Fruit fly (Drosophila melanogaster) whole organism, embryonic: Measurements from ENCODE around the gene CG43165.

Experiments used
- Ada2b ChIP-seq: fragments of 200-800 bp; sonication (Bioruptor generic); IDR thresholded peaks from 2 replicates; pipeline ENCODE4 v1.3.6; 2022; ENCODE audit warnings: missing biosample characterization, missing genetic modification characterization
- Adf1 ChIP-seq: fragments of 200-800 bp; sonication (Bioruptor generic); IDR thresholded peaks from 2 replicates; pipeline ENCODE4 v1.3.6; 2022; ENCODE audit warnings: missing biosample characterization, missing genetic modification characterization
- BtbVII ChIP-seq: fragments of 200-800 bp; sonication (Bioruptor generic); optimal IDR thresholded peaks from 3 replicates; lab custom pipeline; 2017; ENCODE audit warnings: missing biosample characterization, mild to moderate bottlenecking, missing genetic modification characterization
- CG10267 ChIP-seq: fragments of 200-800 bp; sonication (Bioruptor generic); optimal IDR thresholded peaks from 2 replicates; lab custom pipeline; 2018; ENCODE audit warnings: missing biosample characterization, mild to moderate bottlenecking, missing genetic modification characterization, moderate library complexity
- CG11696 ChIP-seq: fragments of 200-800 bp; sonication (Bioruptor generic); IDR thresholded peaks from 2 replicates; pipeline ENCODE4 v1.3.6; 2022; ENCODE audit warnings: missing biosample characterization, missing genetic modification characterization
- CG12219 ChIP-seq: fragments of 200-800 bp; sonication (Bioruptor generic); optimal IDR thresholded peaks from 3 replicates; lab custom pipeline; 2018; ENCODE audit warnings: missing biosample characterization, mild to moderate bottlenecking, missing genetic modification characterization
- CG12299 ChIP-seq: fragments of 200-800 bp; sonication (Bioruptor generic); optimal IDR thresholded peaks from 2 replicates; lab custom pipeline; 2018; ENCODE audit warnings: missing biosample characterization, mild to moderate bottlenecking, missing genetic modification characterization
- CG12769 ChIP-seq: fragments of 200-800 bp; sonication (Bioruptor generic); optimal IDR thresholded peaks from 2 replicates; lab custom pipeline; 2019; ENCODE audit warnings: missing biosample characterization, mild to moderate bottlenecking, missing genetic modification characterization, moderate library complexity
- CG13894 ChIP-seq: fragments of 200-800 bp; sonication (Bioruptor generic); optimal IDR thresholded peaks from 3 replicates; lab custom pipeline; 2018; ENCODE audit warnings: missing biosample characterization, mild to moderate bottlenecking, missing genetic modification characterization, moderate library complexity
- CG15601 ChIP-seq: fragments of 200-800 bp; sonication (Bioruptor generic); optimal IDR thresholded peaks from 3 replicates; lab custom pipeline; 2019; ENCODE audit warnings: missing biosample characterization, mild to moderate bottlenecking, missing genetic modification characterization, moderate library complexity
- CG17359 ChIP-seq: fragments of 200-800 bp; sonication (Bioruptor generic); optimal IDR thresholded peaks from 3 replicates; lab custom pipeline; 2018; ENCODE audit warnings: missing biosample characterization, mild to moderate bottlenecking, missing genetic modification characterization, moderate library complexity
- CG1792 ChIP-seq: fragments of 200-800 bp; sonication (Bioruptor generic); optimal IDR thresholded peaks from 2 replicates; lab custom pipeline; 2016; ENCODE audit warnings: missing biosample characterization, missing genetic modification characterization
- CG32772 ChIP-seq: fragments of 200-800 bp; sonication (Bioruptor generic); IDR thresholded peaks from 2 replicates; pipeline ENCODE4 v1.3.6; 2022; ENCODE audit warnings: missing biosample characterization, missing genetic modification characterization
- CG4360 ChIP-seq: fragments of 200-800 bp; sonication (Bioruptor generic); IDR thresholded peaks from 2 replicates; pipeline ENCODE4 v1.3.6; 2022; ENCODE audit warnings: missing biosample characterization, missing genetic modification characterization
- CG9437 ChIP-seq: fragments of 200-800 bp; sonication (Bioruptor generic); optimal IDR thresholded peaks from 2 replicates; lab custom pipeline; 2018; ENCODE audit warnings: missing biosample characterization, mild to moderate bottlenecking, missing genetic modification characterization
- CG9797 ChIP-seq: fragments of 200-800 bp; sonication (Bioruptor generic); optimal IDR thresholded peaks from 3 replicates; lab custom pipeline; 2018; ENCODE audit warnings: missing biosample characterization, mild to moderate bottlenecking, missing genetic modification characterization
- CG9876 ChIP-seq: fragments of 200-800 bp; sonication (Bioruptor generic); optimal IDR thresholded peaks from 2 replicates; lab custom pipeline; 2016; ENCODE audit warnings: missing biosample characterization, missing genetic modification characterization
- CG9932 ChIP-seq: fragments of 200-800 bp; sonication (Bioruptor generic); IDR thresholded peaks from 2 replicates; pipeline ENCODE4 v1.3.6; 2022; ENCODE audit warnings: missing biosample characterization, missing genetic modification characterization
- D ChIP-seq, 2 experiments: fragments of 200-800 bp in 1 of 2; fragments of >200 bp in 1 of 2; sonication (Bioruptor generic) in 1 of 2; optimal IDR thresholded peaks; 2 replicates in 1 of 2; 3 replicates in 1 of 2; lab custom pipeline; 2017; ENCODE audit warnings: mild to moderate bottlenecking in 1 of 2, missing biosample characterization in 1 of 2, missing genetic modification characterization in 1 of 2, missing genetic modification reagents in 1 of 2
- ERR ChIP-seq: fragments of 200-800 bp; sonication (Bioruptor generic); optimal IDR thresholded peaks from 2 replicates; lab custom pipeline; 2016; ENCODE audit warnings: missing biosample characterization, missing genetic modification characterization
- H2.0 ChIP-seq: fragments of 200-800 bp; sonication (Bioruptor generic); IDR thresholded peaks from 2 replicates; pipeline ENCODE4 v1.3.6; 2022; ENCODE audit warnings: missing biosample characterization, missing genetic modification characterization
- Hmx ChIP-seq: fragments of 200-800 bp; sonication (Bioruptor generic); optimal IDR thresholded peaks from 2 replicates; lab custom pipeline; 2016; ENCODE audit warnings: missing biosample characterization, missing genetic modification characterization
- Hr3 ChIP-seq: fragments of 200-800 bp; sonication (Bioruptor generic); optimal IDR thresholded peaks from 3 replicates; lab custom pipeline; 2016; ENCODE audit warnings: missing biosample characterization, missing genetic modification characterization
- Med ChIP-seq: fragments of 200-800 bp; sonication (Bioruptor generic); peaks from one replicate; lab custom pipeline; 2016; ENCODE audit warnings: missing biosample characterization, missing genetic modification characterization, mild to moderate bottlenecking, inconsistent platforms, moderate library complexity
- Mrtf ChIP-seq: fragments of 200-800 bp; sonication (Bioruptor generic); IDR thresholded peaks from 3 replicates; pipeline ENCODE4 v1.3.6; 2022; ENCODE audit warnings: missing biosample characterization, missing genetic modification characterization
- NK7.1 ChIP-seq: fragments of 200-800 bp; sonication (Bioruptor generic); optimal IDR thresholded peaks from 3 replicates; lab custom pipeline; 2016; ENCODE audit warnings: missing biosample characterization, missing genetic modification characterization
- Nf-YC ChIP-seq: fragments of 200-800 bp; optimal IDR thresholded peaks from 3 replicates; lab custom pipeline; 2019; ENCODE audit warnings: missing biosample characterization, mild to moderate bottlenecking, missing genetic modification characterization, moderate library complexity
- Sox102F ChIP-seq: fragments of 200-800 bp; sonication (Bioruptor generic); optimal IDR thresholded peaks from 2 replicates; lab custom pipeline; 2018; ENCODE audit warnings: missing biosample characterization, mild to moderate bottlenecking, missing genetic modification characterization, moderate library complexity
- bigmax ChIP-seq: fragments of 200-800 bp; sonication (Bioruptor generic); optimal IDR thresholded peaks from 2 replicates; lab custom pipeline; 2018; ENCODE audit warnings: missing biosample characterization, mild to moderate bottlenecking, missing genetic modification characterization
- bsh ChIP-seq, 2 experiments: fragments of 200-800 bp; sonication (Bioruptor generic); optimal IDR thresholded peaks; 2 replicates each; lab custom pipeline; 2017 to 2018; ENCODE audit warnings: mild to moderate bottlenecking in 2 of 2, missing biosample characterization in 2 of 2, missing genetic modification characterization in 2 of 2, moderate library complexity in 1 of 2
- crc ChIP-seq: fragments of 200-800 bp; sonication (Bioruptor generic); optimal IDR thresholded peaks from 2 replicates; lab custom pipeline; 2016; ENCODE audit warnings: missing biosample characterization, missing genetic modification characterization
- dan ChIP-seq: fragments of 200-800 bp; sonication (Bioruptor generic); IDR thresholded peaks from 2 replicates; pipeline ENCODE4 v1.3.6; 2022; ENCODE audit warnings: missing biosample characterization, missing genetic modification characterization
- en ChIP-seq: fragments of 200-800 bp; sonication (Bioruptor generic); optimal IDR thresholded peaks from 2 replicates; lab custom pipeline; 2016; ENCODE audit warnings: missing biosample characterization, missing genetic modification characterization
- exex ChIP-seq: fragments of 200-800 bp; sonication (Bioruptor generic); optimal IDR thresholded peaks from 4 replicates; lab custom pipeline; 2018; ENCODE audit warnings: missing biosample characterization, mild to moderate bottlenecking, missing genetic modification characterization, moderate library complexity
- grau ChIP-seq: fragments of 200-800 bp; optimal IDR thresholded peaks from 3 replicates; lab custom pipeline; 2019; ENCODE audit warnings: missing biosample characterization, mild to moderate bottlenecking, missing genetic modification characterization, moderate library complexity
- gt ChIP-seq: fragments of 200-800 bp; sonication (Bioruptor generic); IDR thresholded peaks from 2 replicates; pipeline ENCODE4 v1.3.6; 2022; ENCODE audit warnings: missing biosample characterization, missing genetic modification characterization
- hth ChIP-seq: fragments of >200 bp; optimal IDR thresholded peaks from 2 replicates; lab custom pipeline; 2017; ENCODE audit warnings: inconsistent platforms
- lbe ChIP-seq: fragments of 200-800 bp; sonication (Bioruptor generic); optimal IDR thresholded peaks from 2 replicates; lab custom pipeline; 2016; ENCODE audit warnings: missing biosample characterization, mild to moderate bottlenecking, missing genetic modification characterization
- lmd ChIP-seq: fragments of 200-800 bp; sonication (Bioruptor generic); IDR thresholded peaks from 2 replicates; pipeline ENCODE4 v1.3.6; 2022; ENCODE audit warnings: missing biosample characterization, missing genetic modification characterization
- lola ChIP-seq, 3 experiments: fragments of >200 bp in 2 of 3; fragments of 200-800 bp in 1 of 3; sonication (Bioruptor generic) in 1 of 3; optimal IDR thresholded peaks; 2 replicates each; lab custom pipeline; 2017 to 2019; ENCODE audit warnings: missing biosample characterization in 3 of 3, missing genetic modification characterization in 3 of 3, mild to moderate bottlenecking in 1 of 3, moderate library complexity in 1 of 3
- maf-S ChIP-seq: fragments of 200-800 bp; sonication (Bioruptor generic); optimal IDR thresholded peaks from 2 replicates; lab custom pipeline; 2016; ENCODE audit warnings: missing biosample characterization, missing genetic modification characterization
- mirr ChIP-seq: fragments of 200-800 bp; sonication (Bioruptor generic); optimal IDR thresholded peaks from 3 replicates; lab custom pipeline; 2018; ENCODE audit warnings: missing biosample characterization, mild to moderate bottlenecking, missing genetic modification characterization
- nau ChIP-seq: fragments of 200-800 bp; sonication (Bioruptor generic); optimal IDR thresholded peaks from 3 replicates; lab custom pipeline; 2017; ENCODE audit warnings: missing biosample characterization, mild to moderate bottlenecking, missing genetic modification characterization, missing genetic modification reagents
- oc ChIP-seq: fragments of 200-800 bp; sonication (Bioruptor generic); optimal IDR thresholded peaks from 2 replicates; lab custom pipeline; 2018; ENCODE audit warnings: missing biosample characterization, mild to moderate bottlenecking, missing genetic modification characterization, moderate library complexity
- pho ChIP-seq: fragments of 200-800 bp; sonication (Bioruptor generic); optimal IDR thresholded peaks from 2 replicates; lab custom pipeline; 2016; ENCODE audit warnings: missing biosample characterization, missing genetic modification characterization
- run ChIP-seq: fragments of 200-800 bp; sonication (Bioruptor generic); optimal IDR thresholded peaks from 3 replicates; lab custom pipeline; 2018; ENCODE audit warnings: missing biosample characterization, mild to moderate bottlenecking, missing genetic modification characterization
- salm ChIP-seq: fragments of 200-800 bp; sonication (Bioruptor generic); optimal IDR thresholded peaks from 2 replicates; lab custom pipeline; 2018; ENCODE audit warnings: missing biosample characterization, mild to moderate bottlenecking, missing genetic modification characterization
- sqz ChIP-seq: fragments of 200-800 bp; sonication (Bioruptor generic); optimal IDR thresholded peaks from 3 replicates; lab custom pipeline; 2018; ENCODE audit warnings: missing biosample characterization, mild to moderate bottlenecking, missing genetic modification characterization
- tll ChIP-seq, 2 experiments: fragments of 200-800 bp in 1 of 2; fragments of >200 bp in 1 of 2; sonication (Bioruptor generic) in 1 of 2; optimal IDR thresholded peaks; 2 replicates each; lab custom pipeline; 2017 to 2019; ENCODE audit warnings: missing biosample characterization in 2 of 2, missing genetic modification characterization in 2 of 2, mild to moderate bottlenecking in 1 of 2, moderate library complexity in 1 of 2
- zfh1 ChIP-seq: fragments of 200-800 bp; sonication (Bioruptor generic); IDR thresholded peaks from 3 replicates; pipeline ENCODE4 v1.3.6; 2022; ENCODE audit warnings: missing biosample characterization, missing genetic modification characterization

The CG43165 gene

DNA sequence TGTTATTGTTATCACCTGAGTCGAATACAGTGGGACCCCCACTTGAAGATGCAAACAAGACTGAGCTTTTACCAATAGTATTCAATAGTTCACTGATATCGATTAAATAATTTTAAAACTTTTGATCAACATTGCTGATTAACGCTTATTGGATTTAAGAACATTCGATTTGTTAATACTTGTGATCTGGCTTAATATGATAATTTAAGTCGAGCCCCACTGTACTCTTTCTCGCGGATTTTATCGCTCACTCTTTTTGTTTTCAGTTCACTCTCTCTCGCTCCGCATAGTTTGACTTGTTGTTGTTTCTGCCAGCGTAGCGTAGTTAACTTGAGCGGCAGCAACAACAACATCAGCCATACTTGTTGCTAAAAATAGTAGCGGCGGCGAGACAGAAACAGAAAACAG is 39.1 kb downstream of the CG43165 start (continued):
- TF ChIP-seq lbe (GFP tag; lab: Kevin White, UChicago), result peak; percentile 98
- TF ChIP-seq Mrtf (GFP tag; lab: Robert Waterston, UW), result peak; percentile 97
- peak in 1 of 3 experiments; percentile 95 for TF ChIP-seq lola (GFP tag; optimal IDR thresholded peaks at IDR 0.05; lab: Kevin White, UChicago)
- TF ChIP-seq Nf-YC (tag; lab: Kevin White, UChicago), result peak; percentile 92
- peak; percentile 99 for TF ChIP-seq mirr (GFP tag; lab: Kevin White, UChicago)
- TF ChIP-seq NK7.1, result peak; percentile 97
- TF ChIP-seq crc (GFP tag; lab: Kevin White, UChicago), result peak; percentile 98
- peak; percentile 99 for TF ChIP-seq pho (GFP tag; lab: Kevin White, UChicago)
- TF ChIP-seq CG1792, result peak; percentile 96
- peak; percentile 97 for TF ChIP-seq CG13894 (tag; lab: Kevin White, UChicago)
- peak; percentile 99 for TF ChIP-seq Sox102F (GFP tag; lab: Kevin White, UChicago)
- peak; percentile 100 for TF ChIP-seq Med
- peak; percentile 98 for TF ChIP-seq CG15601 (tag; lab: Kevin White, UChicago)
- peak; percentile 97 for TF ChIP-seq ERR
- TF ChIP-seq bigmax (GFP tag; lab: Kevin White, UChicago), result peak; percentile 77
- peak; percentile 98 for TF ChIP-seq lmd
- TF ChIP-seq exex (tag; lab: Kevin White, UChicago), result peak; percentile 93
- no peak; the same call in 1 of the 2 replicates for TF ChIP-seq dan
- TF ChIP-seq CG9797 (GFP tag; lab: Kevin White, UChicago), result peak; percentile 64
- peak; percentile 97 to 99 for TF ChIP-seq bsh (GFP tag; optimal IDR thresholded peaks at IDR 0.05; lab: Kevin White, UChicago)
- TF ChIP-seq Adf1, result peak; percentile 87
- TF ChIP-seq CG4360, result peak; percentile 97
- peak; percentile 99 for TF ChIP-seq CG17359 (tag; lab: Kevin White, UChicago)
- peak; percentile 95 for TF ChIP-seq Hr3 (GFP tag; lab: Kevin White, UChicago)
- peak; percentile 97 for TF ChIP-seq nau
- TF ChIP-seq Ada2b (GFP tag; lab: Robert Waterston, UW), result peak; percentile 98
- TF ChIP-seq H2.0, result peak; percentile 97
- TF ChIP-seq en (GFP tag; lab: Kevin White, UChicago), result peak; percentile 97
- peak; percentile 94 for TF ChIP-seq CG9876 (GFP tag; lab: Kevin White, UChicago)
- peak; percentile 99 for TF ChIP-seq CG12769
- TF ChIP-seq CG10267 (tag; lab: Kevin White, UChicago), result peak; percentile 96
- TF ChIP-seq run (tag; lab: Kevin White, UChicago), result peak; percentile 97
- peak; percentile 98 for TF ChIP-seq oc (tag; lab: Kevin White, UChicago)
- TF ChIP-seq D (optimal IDR thresholded peaks at IDR 0.05; lab: Kevin White, UChicago), result no peak
- peak; percentile 98 for TF ChIP-seq D (GFP tag; optimal IDR thresholded peaks at IDR 0.05; lab: Kevin White, UChicago)
- TF ChIP-seq CG9932, result peak; percentile 99
- TF ChIP-seq Hmx, result peak; percentile 95
- TF ChIP-seq grau (tag; lab: Kevin White, UChicago), result peak; percentile 100
- peak; percentile 98 for TF ChIP-seq CG12299 (tag; lab: Kevin White, UChicago)
- TF ChIP-seq BtbVII, result peak; percentile 98
- peak; percentile 97 for TF ChIP-seq CG32772 (GFP tag; lab: Robert Waterston, UW)
- peak; percentile 98 for TF ChIP-seq zfh1
- TF ChIP-seq tll (GFP tag; optimal IDR thresholded peaks at IDR 0.05; lab: Kevin White, UChicago), result peak in 1 of 2 experiments; percentile 56
- peak; percentile 93 for TF ChIP-seq CG9437 (GFP tag; lab: Kevin White, UChicago)
- peak; percentile 91 for TF ChIP-seq CG11696 (GFP tag; lab: Robert Waterston, UW)
- peak; percentile 97 for TF ChIP-seq sqz
- peak; percentile 98 for TF ChIP-seq salm (tag; lab: Kevin White, UChicago)
- TF ChIP-seq maf-S (GFP tag; lab: Kevin White, UChicago), result peak; percentile 96
- no peak for TF ChIP-seq hth
- TF ChIP-seq CG12219, result peak; percentile 99
- peak; percentile 95 for TF ChIP-seq gt (GFP tag; lab: Robert Waterston, UW)
